Worm (Caenorhabditis elegans) whole organism, mixed stage, embryonic: ENCODE data around the gene lrr-1.
A peak's percentile ranks its signal among the peaks of the same experiment; 100 is the strongest.

Experiments used
- M03D4.4 ChIP-seq: sonication (generic microtip); optimal IDR thresholded peaks from 2 replicates; lab custom pipeline; 2017; ENCODE audit warnings: mild to moderate bottlenecking, missing genetic modification characterization, missing compliant biosample characterization
- bed-3 ChIP-seq: fragments of 200-800 bp; sonication (Bioruptor generic); optimal IDR thresholded peaks from 3 replicates; lab custom pipeline; 2018; ENCODE audit warnings: mild to moderate bottlenecking, missing genetic modification characterization, moderate library complexity, missing compliant biosample characterization
- blmp-1 ChIP-seq: fragments of 150-350 bp; optimal IDR thresholded peaks from 2 replicates; lab custom pipeline; 2014; ENCODE audit warnings: missing biosample characterization, missing genetic modification characterization
- ceh-39 ChIP-seq: fragments of 150-350 bp; optimal IDR thresholded peaks from 2 replicates; lab custom pipeline; 2014; ENCODE audit warnings: missing biosample characterization, missing genetic modification characterization
- ceh-43 ChIP-seq: fragments of 200-800 bp; sonication (Bioruptor generic); optimal IDR thresholded peaks from 2 replicates; lab custom pipeline; 2018; ENCODE audit warnings: mild to moderate bottlenecking, missing genetic modification characterization, moderate library complexity, missing compliant biosample characterization
- ceh-83 ChIP-seq: fragments of 200-800 bp; sonication (Bioruptor generic); optimal IDR thresholded peaks from 2 replicates; lab custom pipeline; 2018; ENCODE audit warnings: mild to moderate bottlenecking, missing genetic modification characterization, missing compliant biosample characterization
- ces-1 ChIP-seq: fragments of 150-350 bp; optimal IDR thresholded peaks from 2 replicates; lab custom pipeline; 2014; ENCODE audit warnings: missing biosample characterization, missing genetic modification reagents, missing genetic modification characterization
- cnd-1 ChIP-seq: fragments of 200-800 bp; sonication (Bioruptor generic); optimal IDR thresholded peaks from 2 replicates; lab custom pipeline; 2018; ENCODE audit warnings: mild to moderate bottlenecking, missing genetic modification characterization, missing compliant biosample characterization
- drap-1 ChIP-seq: fragments of 200-800 bp; sonication (Bioruptor generic); optimal IDR thresholded peaks from 3 replicates; lab custom pipeline; 2018; ENCODE audit warnings: mild to moderate bottlenecking, missing genetic modification characterization, missing compliant biosample characterization
- elt-1 ChIP-seq: sonication (generic microtip); optimal IDR thresholded peaks from 2 replicates; lab custom pipeline; 2017; ENCODE audit warnings: missing genetic modification characterization, mild to moderate bottlenecking, missing compliant biosample characterization, antibody characterized with exemption, moderate library complexity, borderline replicate concordance; ENCODE audit not compliant: insufficient read depth
- elt-3 ChIP-seq: fragments of 150-350 bp; optimal IDR thresholded peaks from 2 replicates; lab custom pipeline; 2014; ENCODE audit warnings: missing biosample characterization, missing genetic modification characterization
- flh-1 ChIP-seq: fragments of 200-800 bp; sonication (Bioruptor generic); optimal IDR thresholded peaks from 2 replicates; lab custom pipeline; 2018; ENCODE audit warnings: mild to moderate bottlenecking, missing genetic modification characterization, moderate library complexity, missing compliant biosample characterization
- ham-2 ChIP-seq: fragments of 200-800 bp; sonication (Bioruptor generic); optimal IDR thresholded peaks from 2 replicates; lab custom pipeline; 2018; ENCODE audit warnings: mild to moderate bottlenecking, missing genetic modification characterization, missing compliant biosample characterization
- hlh-1 ChIP-seq: fragments of 150-350 bp; optimal IDR thresholded peaks from 2 replicates; lab custom pipeline; 2014; ENCODE audit warnings: missing biosample characterization, missing genetic modification reagents, missing genetic modification characterization
- lin-13 ChIP-seq: fragments of 150-350 bp; optimal IDR thresholded peaks from 2 replicates; lab custom pipeline; 2014; ENCODE audit warnings: missing biosample characterization, missing genetic modification characterization
- lin-32 ChIP-seq: fragments of 200-800 bp; sonication (Bioruptor generic); optimal IDR thresholded peaks from 2 replicates; lab custom pipeline; 2018; ENCODE audit warnings: mild to moderate bottlenecking, missing genetic modification characterization, missing compliant biosample characterization
- lsy-2 ChIP-seq: fragments of 150-350 bp; optimal IDR thresholded peaks from 2 replicates; lab custom pipeline; 2014; ENCODE audit warnings: missing biosample characterization, missing genetic modification characterization
- mab-5 ChIP-seq: fragments of 150-350 bp; optimal IDR thresholded peaks from 2 replicates; lab custom pipeline; 2014; ENCODE audit warnings: missing biosample characterization, missing genetic modification characterization
- mep-1 ChIP-seq: fragments of 150-350 bp; optimal IDR thresholded peaks from 2 replicates; lab custom pipeline; 2017; ENCODE audit warnings: missing biosample characterization, missing genetic modification reagents, missing genetic modification characterization, inconsistent platforms
- mls-2 ChIP-seq: sonication (generic microtip); optimal IDR thresholded peaks from 2 replicates; lab custom pipeline; 2016; ENCODE audit warnings: mild to moderate bottlenecking, missing genetic modification characterization, moderate library complexity, missing compliant biosample characterization
- nhr-12 ChIP-seq: fragments of 150-350 bp; optimal IDR thresholded peaks from 2 replicates; lab custom pipeline; 2014; ENCODE audit warnings: missing biosample characterization, missing genetic modification characterization
- nhr-2 ChIP-seq: fragments of 150-350 bp; optimal IDR thresholded peaks from 2 replicates; lab custom pipeline; 2014; ENCODE audit warnings: missing biosample characterization, missing genetic modification characterization
- nhr-237 ChIP-seq: fragments of 150-350 bp; optimal IDR thresholded peaks from 2 replicates; lab custom pipeline; 2014; ENCODE audit warnings: missing biosample characterization, missing genetic modification characterization
- nhr-28 ChIP-seq: fragments of 150-350 bp; optimal IDR thresholded peaks from 2 replicates; lab custom pipeline; 2014; ENCODE audit warnings: missing biosample characterization, missing genetic modification characterization
- nhr-76 ChIP-seq: sonication (generic microtip); optimal IDR thresholded peaks from 2 replicates; lab custom pipeline; 2017; ENCODE audit warnings: missing biosample characterization, missing genetic modification characterization
- pha-4 ChIP-seq: fragments of 150-350 bp; optimal IDR thresholded peaks from 2 replicates; lab custom pipeline; 2018; ENCODE audit warnings: missing biosample characterization, missing genetic modification reagents, missing genetic modification characterization
- sem-2 ChIP-seq: fragments of 200-800 bp; sonication (Bioruptor generic); optimal IDR thresholded peaks from 2 replicates; lab custom pipeline; 2018; ENCODE audit warnings: mild to moderate bottlenecking, missing genetic modification characterization, missing compliant biosample characterization
- snpc-4 ChIP-seq: fragments of 150-350 bp; optimal IDR thresholded peaks from 2 replicates; lab custom pipeline; 2014; ENCODE audit warnings: missing biosample characterization, missing genetic modification characterization
- sptf-1 ChIP-seq: sonication (generic microtip); optimal IDR thresholded peaks from 2 replicates; lab custom pipeline; 2017; ENCODE audit warnings: mild to moderate bottlenecking, missing genetic modification characterization, moderate library complexity, missing compliant biosample characterization
- tbx-8 ChIP-seq: fragments of 200-800 bp; sonication (Bioruptor generic); optimal IDR thresholded peaks from 2 replicates; lab custom pipeline; 2018; ENCODE audit warnings: mild to moderate bottlenecking, missing genetic modification characterization, moderate library complexity, missing compliant biosample characterization
- unc-120 ChIP-seq: sonication (generic microtip); optimal IDR thresholded peaks from 2 replicates; lab custom pipeline; 2017; ENCODE audit warnings: missing genetic modification characterization, missing compliant biosample characterization; ENCODE audit not compliant: poor library complexity, severe bottlenecking
- unc-39 ChIP-seq: fragments of 150-350 bp; optimal IDR thresholded peaks from 2 replicates; lab custom pipeline; 2014; ENCODE audit warnings: missing biosample characterization, missing genetic modification characterization
- unc-62 ChIP-seq: fragments of 150-350 bp; optimal IDR thresholded peaks from 2 replicates; lab custom pipeline; 2014; ENCODE audit warnings: missing biosample characterization, missing genetic modification reagents, missing genetic modification characterization
- zip-8 ChIP-seq: fragments of 150-350 bp; optimal IDR thresholded peaks from 2 replicates; lab custom pipeline; 2014; ENCODE audit warnings: missing biosample characterization, missing genetic modification characterization
- ztf-11 ChIP-seq: fragments of 150-350 bp; optimal IDR thresholded peaks from 2 replicates; lab custom pipeline; 2014; ENCODE audit warnings: missing biosample characterization, missing genetic modification characterization

The lrr-1 gene

DNA sequence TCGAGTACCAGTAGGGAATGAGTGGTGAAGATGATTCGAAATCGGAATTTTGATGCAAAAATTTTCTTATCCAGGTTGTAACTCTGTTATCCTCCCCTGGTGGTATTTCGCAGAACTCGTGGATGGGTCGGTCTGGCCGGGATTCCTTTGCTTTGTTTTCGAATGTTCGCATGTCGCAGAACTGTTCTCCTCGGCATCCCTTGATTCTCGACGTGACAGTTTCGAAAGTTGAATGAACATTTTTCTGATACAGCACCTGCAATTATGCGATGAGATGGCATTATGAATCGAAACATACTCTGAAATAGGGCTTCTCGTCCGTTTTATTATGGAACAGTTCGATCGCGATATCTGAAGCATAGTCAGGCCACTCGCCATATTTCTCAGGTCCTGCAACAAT is 20.0 kb upstream of the lrr-1 start:
- no peak for TF ChIP-seq unc-39 (tag; lab: Kevin White, UChicago)
- no peak for TF ChIP-seq unc-62 (GFP tag; lab: Kevin White, UChicago)
- no peak for TF ChIP-seq mls-2 (tag; lab: Kevin White, UChicago)
- TF ChIP-seq hlh-1 (tag; lab: Kevin White, UChicago): no peak
- no peak for TF ChIP-seq zip-8 (tag; lab: Kevin White, UChicago)
- TF ChIP-seq ces-1 (GFP tag; lab: Kevin White, UChicago): no peak
- no peak for TF ChIP-seq tbx-8 (GFP tag; lab: Kevin White, UChicago)
- no peak for TF ChIP-seq nhr-76 (tag; lab: Kevin White, UChicago)
- no peak for TF ChIP-seq nhr-12
- no peak for TF ChIP-seq nhr-237 (tag; lab: Kevin White, UChicago)
- TF ChIP-seq snpc-4 (tag; lab: Kevin White, UChicago): no peak
- no peak for TF ChIP-seq cnd-1
- TF ChIP-seq sptf-1: no peak
- TF ChIP-seq nhr-28 (tag; lab: Kevin White, UChicago): no peak
- TF ChIP-seq ztf-11: no peak
- no peak for TF ChIP-seq nhr-2
- no peak for TF ChIP-seq sem-2 (GFP tag; lab: Kevin White, UChicago)
- TF ChIP-seq mab-5 (tag; lab: Kevin White, UChicago): no peak
- TF ChIP-seq, all 35 proteins: peak for 0

- TF ChIP-seq cnd-1: peak; percentile 61
- no peak for TF ChIP-seq nhr-76 (tag; lab: Kevin White, UChicago)
- TF ChIP-seq elt-1 (tag; lab: Kevin White, UChicago): peak; percentile 51
- peak; percentile 82 for TF ChIP-seq ces-1 (GFP tag; lab: Kevin White, UChicago)
- TF ChIP-seq drap-1: peak; percentile 71
- peak; percentile 76 for TF ChIP-seq mls-2 (tag; lab: Kevin White, UChicago)
- no peak for TF ChIP-seq nhr-2
- TF ChIP-seq mab-5 (tag; lab: Kevin White, UChicago): peak; percentile 32
- TF ChIP-seq elt-3: peak; percentile 72
- peak; percentile 97 for TF ChIP-seq pha-4 (tag; lab: Kevin White, UChicago)
- peak; percentile 99 for TF ChIP-seq lsy-2
- TF ChIP-seq sptf-1: peak; percentile 62
- no peak for TF ChIP-seq zip-8 (tag; lab: Kevin White, UChicago)
- TF ChIP-seq tbx-8 (GFP tag; lab: Kevin White, UChicago): no peak
- no peak for TF ChIP-seq lin-32 (GFP tag; lab: Kevin White, UChicago)
- TF ChIP-seq hlh-1 (tag; lab: Kevin White, UChicago): peak; percentile 83
- TF ChIP-seq lin-13: peak; percentile 98
- peak; percentile 39 for TF ChIP-seq nhr-12
- no peak for TF ChIP-seq flh-1
- TF ChIP-seq sem-2 (GFP tag; lab: Kevin White, UChicago): no peak
- peak; percentile 18 for TF ChIP-seq ceh-43 (GFP tag; lab: Kevin White, UChicago)
- peak; percentile 61 for TF ChIP-seq unc-62 (GFP tag; lab: Kevin White, UChicago)
- peak; percentile 50 for TF ChIP-seq M03D4.4 (tag; lab: Kevin White, UChicago)
- TF ChIP-seq ceh-39 (tag; lab: Kevin White, UChicago): peak; percentile 83
- peak; percentile 95 for TF ChIP-seq nhr-237 (tag; lab: Kevin White, UChicago)
- no peak for TF ChIP-seq blmp-1 (tag; lab: Kevin White, UChicago)
- no peak for TF ChIP-seq unc-39 (tag; lab: Kevin White, UChicago)
- peak; percentile 50 for TF ChIP-seq ztf-11
- TF ChIP-seq nhr-28 (tag; lab: Kevin White, UChicago): no peak
- peak; percentile 96 for TF ChIP-seq mep-1 (tag; lab: Kevin White, UChicago)
- TF ChIP-seq bed-3 (GFP tag; lab: Kevin White, UChicago): no peak
- TF ChIP-seq ceh-83 (GFP tag; lab: Kevin White, UChicago): peak; percentile 30
- peak; percentile 75 for TF ChIP-seq unc-120
- TF ChIP-seq snpc-4 (tag; lab: Kevin White, UChicago): no peak
- TF ChIP-seq ham-2 (GFP tag; lab: Kevin White, UChicago): peak; percentile 69
Measured at ce11 chrII:5055129-5055666, 19.0 kb upstream of the lrr-1 start, which contains the start of the genes ify-1 and rpl-22. TSS of gene ify-1 (minus strand) at chrII:5055179. TSS of gene rpl-22 (plus strand) at chrII:5055616.

DNA sequence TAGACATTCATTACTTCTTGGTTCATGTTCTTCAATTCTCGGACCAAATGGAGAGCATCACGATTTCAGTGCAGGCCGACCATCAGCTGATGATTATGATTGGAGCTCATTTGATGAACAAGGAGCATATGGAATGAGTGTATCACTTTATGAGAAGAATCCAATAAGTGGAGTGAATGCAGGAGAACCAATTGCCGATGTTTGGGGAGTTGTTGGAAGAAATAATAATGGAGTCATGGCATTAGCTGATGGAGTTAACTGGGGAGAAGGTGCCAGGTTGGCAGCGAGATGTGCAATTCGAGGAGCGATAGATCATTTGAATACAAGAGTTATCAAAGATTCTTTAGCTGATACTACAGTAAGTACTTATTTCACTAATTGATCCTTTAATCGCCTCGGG is 14.5 kb upstream of the lrr-1 start:
- TF ChIP-seq nhr-2 (no peak), lsy-2 (no peak), zip-8 (tag; lab: Kevin White, UChicago) (no peak), ceh-83 (GFP tag; lab: Kevin White, UChicago) (no peak), mls-2 (tag; lab: Kevin White, UChicago) (no peak), sptf-1 (no peak), unc-62 (GFP tag; lab: Kevin White, UChicago) (no peak), flh-1 (no peak), hlh-1 (tag; lab: Kevin White, UChicago) (no peak), elt-1 (tag; lab: Kevin White, UChicago) (no peak), blmp-1 (tag; lab: Kevin White, UChicago) (no peak), elt-3 (no peak), ceh-43 (GFP tag; lab: Kevin White, UChicago) (no peak), cnd-1 (no peak), unc-39 (tag; lab: Kevin White, UChicago) (no peak), sem-2 (GFP tag; lab: Kevin White, UChicago) (no peak), unc-120 (no peak)
